Fruit fly (Drosophila melanogaster) whole organism, embryonic: ENCODE measurements around the gene tipE.

Source experiments
- Adf1 ChIP-seq: fragments of 200-800 bp; sonication (Bioruptor generic); IDR thresholded peaks from 2 replicates; pipeline ENCODE4 v1.3.6; 2022; ENCODE audit warnings: missing biosample characterization, missing genetic modification characterization
- B-H1 ChIP-seq: fragments of 200-800 bp; sonication (Bioruptor generic); IDR thresholded peaks from 3 replicates; pipeline ENCODE4 v1.3.6; 2022; ENCODE audit warnings: missing biosample characterization, missing genetic modification characterization
- CG11560 ChIP-seq: fragments of 200-800 bp; sonication (Bioruptor generic); IDR thresholded peaks from 3 replicates; pipeline ENCODE4 v1.3.6; 2022; ENCODE audit warnings: missing biosample characterization, missing genetic modification characterization
- CG11696 ChIP-seq: fragments of 200-800 bp; sonication (Bioruptor generic); IDR thresholded peaks from 2 replicates; pipeline ENCODE4 v1.3.6; 2022; ENCODE audit warnings: missing biosample characterization, missing genetic modification characterization
- CG13624 ChIP-seq: fragments of 200-800 bp; sonication (Bioruptor generic); optimal IDR thresholded peaks from 2 replicates; lab custom pipeline; 2016; ENCODE audit warnings: missing biosample characterization, missing genetic modification characterization
- CG15073 ChIP-seq: fragments of 200-800 bp; sonication (Bioruptor generic); optimal IDR thresholded peaks from 2 replicates; lab custom pipeline; 2016; ENCODE audit warnings: missing biosample characterization, missing genetic modification characterization
- CG1529 ChIP-seq: fragments of 200-800 bp; sonication (Bioruptor generic); optimal IDR thresholded peaks from 3 replicates; lab custom pipeline; 2018; ENCODE audit warnings: missing biosample characterization, missing genetic modification characterization
- CG1603 ChIP-seq: fragments of 200-800 bp; sonication (Bioruptor generic); optimal IDR thresholded peaks from 2 replicates; lab custom pipeline; 2019; ENCODE audit warnings: missing biosample characterization, mild to moderate bottlenecking, missing genetic modification characterization, moderate library complexity
- CG16815 ChIP-seq: fragments of 200-800 bp; sonication (Bioruptor generic); optimal IDR thresholded peaks from 3 replicates; lab custom pipeline; 2017; ENCODE audit warnings: missing biosample characterization, mild to moderate bottlenecking, missing genetic modification characterization
- CG17186 ChIP-seq: fragments of 200-800 bp; sonication (Bioruptor generic); optimal IDR thresholded peaks from 3 replicates; lab custom pipeline; 2017; ENCODE audit warnings: missing biosample characterization, missing genetic modification reagents, missing genetic modification characterization
- CG2120 ChIP-seq: fragments of 200-800 bp; sonication (Bioruptor generic); optimal IDR thresholded peaks from 3 replicates; lab custom pipeline; 2016; ENCODE audit warnings: missing biosample characterization, missing genetic modification characterization
- CG3065 ChIP-seq: fragments of 200-800 bp; sonication (Bioruptor generic); optimal IDR thresholded peaks from 2 replicates; lab custom pipeline; 2016; ENCODE audit warnings: missing biosample characterization, missing genetic modification characterization
- CG3281 ChIP-seq: fragments of 200-800 bp; sonication (Bioruptor generic); optimal IDR thresholded peaks from 3 replicates; lab custom pipeline; 2017; ENCODE audit warnings: missing biosample characterization, mild to moderate bottlenecking, missing genetic modification characterization
- CG34422 ChIP-seq: fragments of 200-800 bp; sonication (Bioruptor generic); IDR thresholded peaks from 3 replicates; pipeline ENCODE4 v1.3.6; 2022; ENCODE audit warnings: missing biosample characterization, missing genetic modification characterization
- CG3847 ChIP-seq: fragments of 200-800 bp; sonication (Bioruptor generic); IDR thresholded peaks from 2 replicates; pipeline ENCODE4 v1.3.6; 2022; ENCODE audit warnings: missing biosample characterization, missing genetic modification characterization
- CG3995 ChIP-seq: fragments of 200-800 bp; sonication (Bioruptor generic); optimal IDR thresholded peaks from 3 replicates; lab custom pipeline; 2016; ENCODE audit warnings: missing biosample characterization, missing genetic modification characterization
- CG4360 ChIP-seq: fragments of 200-800 bp; sonication (Bioruptor generic); IDR thresholded peaks from 2 replicates; pipeline ENCODE4 v1.3.6; 2022; ENCODE audit warnings: missing biosample characterization, missing genetic modification characterization
- CG6254 ChIP-seq: fragments of 200-800 bp; sonication (Bioruptor generic); optimal IDR thresholded peaks from 3 replicates; lab custom pipeline; 2017; ENCODE audit warnings: mild to moderate bottlenecking, missing biosample characterization, missing genetic modification reagents, missing genetic modification characterization
- CG6813 ChIP-seq: fragments of 200-800 bp; sonication (Bioruptor generic); optimal IDR thresholded peaks from 2 replicates; lab custom pipeline; 2017; ENCODE audit warnings: missing biosample characterization, missing genetic modification characterization, mild to moderate bottlenecking, moderate library complexity, missing genetic modification reagents
- CG8281 ChIP-seq: fragments of 200-800 bp; sonication (Bioruptor generic); optimal IDR thresholded peaks from 2 replicates; lab custom pipeline; 2018; ENCODE audit warnings: missing biosample characterization, mild to moderate bottlenecking, missing genetic modification characterization, moderate library complexity
- CTCF ChIP-seq: fragments of 200-800 bp; sonication (Bioruptor generic); optimal IDR thresholded peaks from 2 replicates; lab custom pipeline; 2017; ENCODE audit warnings: missing biosample characterization, mild to moderate bottlenecking, missing genetic modification characterization, moderate library complexity
- CrebB ChIP-seq: fragments of 200-800 bp; sonication (Bioruptor generic); optimal IDR thresholded peaks from 3 replicates; lab custom pipeline; 2018; ENCODE audit warnings: missing biosample characterization, mild to moderate bottlenecking, missing genetic modification characterization
- Dref ChIP-seq: fragments of 200-800 bp; sonication (Bioruptor generic); IDR thresholded peaks from 2 replicates; pipeline ENCODE4 v1.3.6; 2022; ENCODE audit warnings: missing biosample characterization, missing genetic modification characterization
- Eip74EF ChIP-seq, 2 experiments: fragments of 200-800 bp in 1 of 2; fragments of >200 bp in 1 of 2; sonication (Bioruptor generic) in 1 of 2; optimal IDR thresholded peaks; 2 replicates each; lab custom pipeline; 2017 to 2019; ENCODE audit warnings: missing biosample characterization in 2 of 2, missing genetic modification characterization in 2 of 2, mild to moderate bottlenecking in 1 of 2, moderate library complexity in 1 of 2
- Fer3 ChIP-seq: fragments of 200-800 bp; sonication (Bioruptor generic); optimal IDR thresholded peaks from 2 replicates; lab custom pipeline; 2018; ENCODE audit warnings: missing biosample characterization, mild to moderate bottlenecking, missing genetic modification characterization, moderate library complexity
- HmgZ ChIP-seq: fragments of 200-800 bp; sonication (Bioruptor generic); optimal IDR thresholded peaks from 2 replicates; lab custom pipeline; 2018; ENCODE audit warnings: missing biosample characterization, mild to moderate bottlenecking, missing genetic modification characterization
- Hmx ChIP-seq: fragments of 200-800 bp; sonication (Bioruptor generic); optimal IDR thresholded peaks from 2 replicates; lab custom pipeline; 2016; ENCODE audit warnings: missing biosample characterization, missing genetic modification characterization
- Hr3 ChIP-seq: fragments of 200-800 bp; sonication (Bioruptor generic); optimal IDR thresholded peaks from 3 replicates; lab custom pipeline; 2016; ENCODE audit warnings: missing biosample characterization, missing genetic modification characterization
- Jarid2 ChIP-seq: fragments of 200-800 bp; sonication (Bioruptor generic); optimal IDR thresholded peaks from 3 replicates; lab custom pipeline; 2017; ENCODE audit warnings: mild to moderate bottlenecking, missing biosample characterization, missing genetic modification reagents, missing genetic modification characterization
- NK7.1 ChIP-seq: fragments of 200-800 bp; sonication (Bioruptor generic); optimal IDR thresholded peaks from 3 replicates; lab custom pipeline; 2016; ENCODE audit warnings: missing biosample characterization, missing genetic modification characterization
- PHDP ChIP-seq: fragments of 200-800 bp; sonication (Bioruptor generic); optimal IDR thresholded peaks from 3 replicates; lab custom pipeline; 2018; ENCODE audit warnings: missing biosample characterization, mild to moderate bottlenecking, missing genetic modification characterization, moderate library complexity
- ap ChIP-seq: fragments of 200-800 bp; sonication (Bioruptor generic); IDR thresholded peaks from 2 replicates; pipeline ENCODE4 v1.3.6; 2022; ENCODE audit warnings: missing biosample characterization, missing genetic modification characterization
- chif ChIP-seq, 2 experiments: fragments of 200-800 bp; sonication (Bioruptor generic); optimal IDR thresholded peaks; 3 replicates each; lab custom pipeline; 2016; ENCODE audit warnings: missing biosample characterization in 2 of 2, missing genetic modification characterization in 2 of 2
- dan ChIP-seq: fragments of 200-800 bp; sonication (Bioruptor generic); IDR thresholded peaks from 2 replicates; pipeline ENCODE4 v1.3.6; 2022; ENCODE audit warnings: missing biosample characterization, missing genetic modification characterization
- ewg ChIP-seq: fragments of 200-800 bp; sonication (Bioruptor generic); optimal IDR thresholded peaks from 3 replicates; lab custom pipeline; 2017; ENCODE audit warnings: mild to moderate bottlenecking, missing biosample characterization, missing genetic modification reagents, missing genetic modification characterization
- fru ChIP-seq: fragments of >200 bp; optimal IDR thresholded peaks from 2 replicates; lab custom pipeline; 2017
- hbn ChIP-seq: fragments of 200-800 bp; sonication (Bioruptor generic); IDR thresholded peaks from 2 replicates; pipeline ENCODE4 v1.3.6; 2022; ENCODE audit warnings: missing biosample characterization, missing genetic modification characterization; ENCODE audit not compliant: partially characterized antibody
- hkb ChIP-seq, 2 experiments: fragments of 200-800 bp in 1 of 2; fragments of >200 bp in 1 of 2; sonication (Bioruptor generic) in 1 of 2; IDR thresholded peaks in 1 of 2; optimal IDR thresholded peaks in 1 of 2; 2 replicates each; pipeline versions ENCODE4 v1.3.6 to Lab custom; 2017 to 2022; ENCODE audit warnings: missing biosample characterization in 1 of 2, missing genetic modification characterization in 1 of 2
- kay ChIP-seq: fragments of 200-800 bp; sonication (Bioruptor generic); optimal IDR thresholded peaks from 2 replicates; lab custom pipeline; 2016; ENCODE audit warnings: missing biosample characterization, missing genetic modification characterization
- lola ChIP-seq, 3 experiments: fragments of >200 bp in 2 of 3; fragments of 200-800 bp in 1 of 3; sonication (Bioruptor generic) in 1 of 3; optimal IDR thresholded peaks; 2 replicates each; lab custom pipeline; 2017 to 2019; ENCODE audit warnings: missing biosample characterization in 3 of 3, missing genetic modification characterization in 3 of 3, mild to moderate bottlenecking in 1 of 3, moderate library complexity in 1 of 3
- luna ChIP-seq: fragments of 200-800 bp; sonication (Bioruptor generic); optimal IDR thresholded peaks from 2 replicates; lab custom pipeline; 2016; ENCODE audit warnings: missing biosample characterization, missing genetic modification characterization
- maf-S ChIP-seq: fragments of 200-800 bp; sonication (Bioruptor generic); optimal IDR thresholded peaks from 2 replicates; lab custom pipeline; 2016; ENCODE audit warnings: missing biosample characterization, missing genetic modification characterization
- psq ChIP-seq: fragments of 200-800 bp; sonication (Bioruptor generic); optimal IDR thresholded peaks from 2 replicates; lab custom pipeline; 2017; ENCODE audit warnings: missing biosample characterization, missing genetic modification characterization
- pum ChIP-seq: fragments of 200-800 bp; sonication (Bioruptor generic); optimal IDR thresholded peaks from 2 replicates; lab custom pipeline; 2016; ENCODE audit warnings: missing biosample characterization, missing genetic modification characterization
- sqz ChIP-seq: fragments of 200-800 bp; sonication (Bioruptor generic); optimal IDR thresholded peaks from 3 replicates; lab custom pipeline; 2018; ENCODE audit warnings: missing biosample characterization, mild to moderate bottlenecking, missing genetic modification characterization
- tgo ChIP-seq: fragments of 200-800 bp; sonication (Bioruptor generic); IDR thresholded peaks from 3 replicates; pipeline ENCODE4 v1.3.6; 2022; ENCODE audit warnings: missing biosample characterization, missing genetic modification characterization
- usp ChIP-seq: fragments of >200 bp; optimal IDR thresholded peaks from 2 replicates; lab custom pipeline; 2017; ENCODE audit warnings: missing biosample characterization, missing genetic modification characterization
- vnd ChIP-seq: fragments of 200-800 bp; sonication (Bioruptor generic); IDR thresholded peaks from 3 replicates; pipeline ENCODE4 v1.3.6; 2022; ENCODE audit warnings: missing biosample characterization, missing genetic modification characterization; ENCODE audit not compliant: partially characterized antibody
- wdn ChIP-seq: fragments of 200-800 bp; sonication (Bioruptor generic); IDR thresholded peaks from 2 replicates; pipeline ENCODE4 v1.3.6; 2022; ENCODE audit warnings: missing biosample characterization, missing genetic modification characterization
- zfh1 ChIP-seq: fragments of 200-800 bp; sonication (Bioruptor generic); IDR thresholded peaks from 3 replicates; pipeline ENCODE4 v1.3.6; 2022; ENCODE audit warnings: missing biosample characterization, missing genetic modification characterization

tipE gene

DNA sequence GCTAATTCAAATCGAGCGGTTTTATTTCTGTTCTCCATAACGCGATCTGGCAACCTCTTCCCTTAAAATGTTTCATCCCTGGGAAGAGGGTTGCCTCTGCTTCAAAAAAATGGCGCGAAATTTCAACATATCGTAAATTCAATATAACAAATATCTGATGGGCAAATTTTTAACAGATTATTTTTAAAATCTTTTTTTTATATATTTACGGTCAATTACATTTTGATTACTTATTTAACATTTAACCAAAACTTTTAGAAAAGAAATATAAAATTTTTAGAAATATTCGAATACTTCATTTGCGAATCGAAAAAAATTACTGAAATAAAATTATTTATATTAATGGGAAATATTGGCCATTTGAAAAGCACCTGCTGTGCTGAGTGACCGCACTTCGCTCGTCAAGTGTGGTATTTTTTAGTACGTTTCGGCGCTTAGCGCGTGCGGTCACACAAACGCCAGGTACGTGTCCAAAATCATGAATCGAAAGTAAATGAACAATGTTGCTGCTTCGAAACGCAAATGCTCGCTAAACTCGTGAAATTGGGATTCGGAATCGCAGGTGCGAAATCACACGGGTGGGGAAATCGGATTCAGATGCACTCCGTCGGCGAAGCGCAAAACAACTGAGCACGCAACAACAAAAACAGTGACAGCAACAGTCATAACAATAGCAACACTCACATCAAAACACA lies 18.2 kb upstream of the tipE start, which contains the start of gene Ero1L (continued):
- TF ChIP-seq hkb (optimal IDR thresholded peaks at IDR 0.05; lab: Kevin White, UChicago): no peak
- TF ChIP-seq hkb (GFP tag; IDR thresholded peaks at IDR 0.05; lab: Robert Waterston, UW): no peak
- no peak for TF ChIP-seq ap
- TF ChIP-seq CG1529 (GFP tag; lab: Kevin White, UChicago): no peak
- peak; percentile 38 for TF ChIP-seq Fer3 (tag; lab: Kevin White, UChicago)
- TF ChIP-seq CG1603 (tag; lab: Kevin White, UChicago): peak; percentile 33
- no peak for TF ChIP-seq Eip74EF (GFP tag; optimal IDR thresholded peaks at IDR 0.05; lab: Kevin White, UChicago)
- no peak for TF ChIP-seq CG16815 (GFP tag; lab: Kevin White, UChicago)
- TF ChIP-seq wdn (GFP tag; lab: Robert Waterston, UW): 0 out of 2 replicates have a peak, but pooled peaks have one; percentile 42
- TF ChIP-seq CG6254 (GFP tag; lab: Kevin White, UChicago): peak; percentile 46
- no peak for TF ChIP-seq hbn (GFP tag; lab: Robert Waterston, UW)
- TF ChIP-seq Dref (GFP tag; lab: Robert Waterston, UW): peak; percentile 29; the same call in 1 of the 2 replicates
- TF ChIP-seq CG3281 (GFP tag; lab: Kevin White, UChicago): peak; percentile 5
- no peak for TF ChIP-seq ewg (GFP tag; lab: Kevin White, UChicago)
- no peak for TF ChIP-seq CrebB
- peak; percentile 54 for TF ChIP-seq CG3847 (GFP tag; lab: Robert Waterston, UW)
- TF ChIP-seq CG11696 (GFP tag; lab: Robert Waterston, UW): peak; percentile 92
- TF ChIP-seq NK7.1 (GFP tag; lab: Kevin White, UChicago): no peak
- TF ChIP-seq tgo (GFP tag; lab: Robert Waterston, UW): no peak
- TF ChIP-seq Adf1 (GFP tag; lab: Robert Waterston, UW): peak; percentile 43; the same call in 1 of the 2 replicates
- TF ChIP-seq psq (GFP tag; lab: Kevin White, UChicago): no peak
- TF ChIP-seq lola (GFP tag; optimal IDR thresholded peaks at IDR 0.05; lab: Kevin White, UChicago): no peak
- TF ChIP-seq CG3995 (GFP tag; lab: Kevin White, UChicago): peak; percentile 21
- no peak for TF ChIP-seq vnd
- no peak for TF ChIP-seq CG3065 (GFP tag; lab: Kevin White, UChicago)
- no peak for TF ChIP-seq chif (GFP tag; optimal IDR thresholded peaks at IDR 0.05; lab: Kevin White, UChicago)
- TF ChIP-seq CG17186 (GFP tag; lab: Kevin White, UChicago): peak; percentile 21
- no peak for TF ChIP-seq fru (lab: Kevin White, UChicago)
- no peak for TF ChIP-seq CG8281
- no peak for TF ChIP-seq Hr3
- TF ChIP-seq Hmx (GFP tag; lab: Kevin White, UChicago): no peak
- no peak for TF ChIP-seq Jarid2 (GFP tag; lab: Kevin White, UChicago)
- peak; percentile 64; the same call in 2 of the 3 replicates for TF ChIP-seq CG34422
- no peak for TF ChIP-seq B-H1 (GFP tag; lab: Robert Waterston, UW)
- TF ChIP-seq HmgZ (tag; lab: Kevin White, UChicago): peak; percentile 2
- TF ChIP-seq CG13624: no peak
- TF ChIP-seq CG4360: peak; percentile 65
- no peak for TF ChIP-seq CG11560 (tag; lab: Robert Waterston, UW)
- peak; percentile 14 for TF ChIP-seq CTCF (GFP tag; lab: Kevin White, UChicago)
- TF ChIP-seq maf-S (GFP tag; lab: Kevin White, UChicago): no peak
- no peak for TF ChIP-seq usp (GFP tag; lab: Kevin White, UChicago)
- no peak for TF ChIP-seq dan (GFP tag; lab: Robert Waterston, UW)
- TF ChIP-seq sqz (GFP tag; lab: Kevin White, UChicago): no peak
- no peak for TF ChIP-seq pum (GFP tag; lab: Kevin White, UChicago)
- peak; percentile 50 for TF ChIP-seq PHDP (tag; lab: Kevin White, UChicago)
- TF ChIP-seq zfh1 (GFP tag; lab: Robert Waterston, UW): no peak; the same call in 2 of the 3 replicates
- TF ChIP-seq kay (GFP tag; lab: Kevin White, UChicago): peak; percentile 14
- no peak for TF ChIP-seq luna
- TF ChIP-seq CG15073 (GFP tag; lab: Kevin White, UChicago): no peak
- TF ChIP-seq CG2120 (GFP tag; lab: Kevin White, UChicago): peak; percentile 16
- no peak for TF ChIP-seq CG6813 (GFP tag; lab: Kevin White, UChicago)
